Fruit fly (Drosophila melanogaster) whole organism, wandering third instar larva: ENCODE measurements around the gene CG1575.

Experiments used
- Abd-B ChIP-seq: fragments of >200 bp; optimal IDR thresholded peaks from 2 replicates; lab custom pipeline; 2017; ENCODE audit warnings: missing biosample characterization, missing genetic modification characterization
- CG32264 ChIP-seq: fragments of 200-800 bp; sonication (Bioruptor generic); optimal IDR thresholded peaks from 2 replicates; lab custom pipeline; 2016; ENCODE audit warnings: missing biosample characterization, missing genetic modification characterization
- CG9705 ChIP-seq: fragments of 200-800 bp; sonication (Bioruptor generic); optimal IDR thresholded peaks from 2 replicates; lab custom pipeline; 2018; ENCODE audit warnings: missing biosample characterization, mild to moderate bottlenecking, missing genetic modification characterization
- Dfd ChIP-seq: fragments of >200 bp; optimal IDR thresholded peaks from 2 replicates; lab custom pipeline; 2017; ENCODE audit warnings: missing biosample characterization, missing genetic modification characterization
- GATAd ChIP-seq: sonication (Bioruptor generic); optimal IDR thresholded peaks from 2 replicates; lab custom pipeline; 2016; ENCODE audit warnings: missing biosample characterization, missing genetic modification characterization
- Hnf4 ChIP-seq: fragments of 200-800 bp; sonication (Bioruptor generic); optimal IDR thresholded peaks from 2 replicates; lab custom pipeline; 2016; ENCODE audit warnings: missing biosample characterization, mild to moderate bottlenecking, missing genetic modification characterization
- Jra ChIP-seq: sonication (Bioruptor generic); optimal IDR thresholded peaks from 2 replicates; lab custom pipeline; 2016; ENCODE audit warnings: missing biosample characterization, missing genetic modification characterization
- Mio ChIP-seq: sonication (Bioruptor generic); optimal IDR thresholded peaks from 2 replicates; lab custom pipeline; 2016; ENCODE audit warnings: missing biosample characterization, missing genetic modification characterization
- OdsH ChIP-seq: fragments of 200-800 bp; sonication (Bioruptor generic); optimal IDR thresholded peaks from 2 replicates; lab custom pipeline; 2016; ENCODE audit warnings: missing biosample characterization, mild to moderate bottlenecking, missing genetic modification characterization
- Rel ChIP-seq, 2 experiments: fragments of 200-800 bp; sonication (Bioruptor generic) in 1 of 2; optimal IDR thresholded peaks; 2 replicates in 1 of 2; 3 replicates in 1 of 2; lab custom pipeline; 2016 to 2019; ENCODE audit warnings: mild to moderate bottlenecking in 2 of 2, missing biosample characterization in 2 of 2, missing genetic modification characterization in 2 of 2, moderate library complexity in 1 of 2
- Sp1 ChIP-seq: fragments of 200-800 bp; sonication (Bioruptor generic); optimal IDR thresholded peaks from 3 replicates; lab custom pipeline; 2019; ENCODE audit warnings: missing biosample characterization, mild to moderate bottlenecking, missing genetic modification characterization, moderate library complexity
- Vsx2 ChIP-seq: fragments of 200-300, 225-300 bp; sonication (Bioruptor generic); optimal IDR thresholded peaks from 2 replicates; lab custom pipeline; 2018; ENCODE audit warnings: missing biosample characterization, missing genetic modification characterization; ENCODE audit not compliant: partially characterized antibody
- br ChIP-seq: fragments of 200-800 bp; sonication (Bioruptor generic); optimal IDR thresholded peaks from 2 replicates; lab custom pipeline; 2016; ENCODE audit warnings: missing biosample characterization, missing genetic modification characterization
- brk ChIP-seq: fragments of 200-800 bp; sonication (Bioruptor generic); optimal IDR thresholded peaks from 2 replicates; lab custom pipeline; 2016; ENCODE audit warnings: missing biosample characterization, mild to moderate bottlenecking, missing genetic modification characterization
- dmrt93B ChIP-seq: fragments of 200-800 bp; sonication (Bioruptor generic); optimal IDR thresholded peaks from 2 replicates; lab custom pipeline; 2018; ENCODE audit warnings: missing biosample characterization, mild to moderate bottlenecking, missing genetic modification characterization
- dsf ChIP-seq: sonication (Bioruptor generic); optimal IDR thresholded peaks from 2 replicates; lab custom pipeline; 2016; ENCODE audit warnings: missing biosample characterization, missing genetic modification characterization, borderline replicate concordance
- ey ChIP-seq: fragments of 200-800 bp; sonication (Bioruptor generic); optimal IDR thresholded peaks from 2 replicates; lab custom pipeline; 2016; ENCODE audit warnings: missing biosample characterization, missing genetic modification characterization
- foxo ChIP-seq, 2 experiments: fragments of 200-800 bp; sonication (Bioruptor generic); optimal IDR thresholded peaks; 2 replicates in 1 of 2; 3 replicates in 1 of 2; lab custom pipeline; 2016 to 2017; ENCODE audit warnings: missing biosample characterization in 2 of 2, missing genetic modification characterization in 2 of 2
- h ChIP-seq: fragments of 200-800 bp; sonication (Bioruptor generic); optimal IDR thresholded peaks from 3 replicates; lab custom pipeline; 2016; ENCODE audit warnings: missing biosample characterization, mild to moderate bottlenecking, missing genetic modification characterization
- jim ChIP-seq: fragments of 175-275, 200-325 bp; sonication (Bioruptor generic); optimal IDR thresholded peaks from 2 replicates; lab custom pipeline; 2016; ENCODE audit warnings: missing biosample characterization, mild to moderate bottlenecking, missing genetic modification characterization
- pan ChIP-seq: fragments of >200 bp; optimal IDR thresholded peaks from 2 replicates; lab custom pipeline; 2017
- psq ChIP-seq: fragments of 200-800 bp; sonication (Bioruptor generic); optimal IDR thresholded peaks from 3 replicates; lab custom pipeline; 2017; ENCODE audit warnings: missing biosample characterization, mild to moderate bottlenecking, missing genetic modification characterization, moderate library complexity
- rgr ChIP-seq: fragments of 200-800 bp; sonication (Bioruptor generic); optimal IDR thresholded peaks from 3 replicates; lab custom pipeline; 2016; ENCODE audit warnings: missing biosample characterization, mild to moderate bottlenecking, missing genetic modification characterization
- sage ChIP-seq: fragments of 200-800 bp; sonication (Bioruptor generic); optimal IDR thresholded peaks from 2 replicates; lab custom pipeline; 2016; ENCODE audit warnings: missing biosample characterization, mild to moderate bottlenecking, missing genetic modification characterization
- sv ChIP-seq: fragments of 200-800 bp; sonication (Bioruptor generic); optimal IDR thresholded peaks from 3 replicates; lab custom pipeline; 2016; ENCODE audit warnings: missing biosample characterization, missing genetic modification characterization
- tai ChIP-seq: sonication (Bioruptor generic); optimal IDR thresholded peaks from 2 replicates; lab custom pipeline; 2016; ENCODE audit warnings: missing biosample characterization, missing genetic modification characterization
- usp ChIP-seq: fragments of >200 bp; optimal IDR thresholded peaks from 2 replicates; lab custom pipeline; 2017; ENCODE audit warnings: missing biosample characterization, missing genetic modification characterization
- woc ChIP-seq: sonication (Bioruptor generic); optimal IDR thresholded peaks from 2 replicates; lab custom pipeline; 2016; ENCODE audit warnings: missing biosample characterization, mild to moderate bottlenecking, missing genetic modification characterization

The CG1575 gene

dm6 chrX:8116813-8117212 lies at the start of gene CG1575:
CG1575 (plus strand) TSS chrX:8117012.
- no peak for TF ChIP-seq OdsH (GFP tag; lab: Kevin White, UChicago)
- no peak for TF ChIP-seq jim (GFP tag; lab: Kevin White, UChicago)
- TF ChIP-seq sage, result no peak
- TF ChIP-seq GATAd (GFP tag; lab: Kevin White, UChicago), result no peak
- TF ChIP-seq ey (GFP tag; lab: Kevin White, UChicago), result no peak
- no peak for TF ChIP-seq Jra
- TF ChIP-seq Rel (GFP tag; optimal IDR thresholded peaks at IDR 0.05; lab: Kevin White, UChicago), result no peak
- TF ChIP-seq Rel (tag; optimal IDR thresholded peaks at IDR 0.05; lab: Kevin White, UChicago), result no peak
- no peak for TF ChIP-seq dmrt93B (GFP tag; lab: Kevin White, UChicago)
- TF ChIP-seq tai (GFP tag; lab: Kevin White, UChicago), result no peak

- no peak for TF ChIP-seq OdsH (GFP tag; lab: Kevin White, UChicago)
- TF ChIP-seq, all 38 proteins: peak for 0
These were observed 41.4 kb upstream of the CG1575 start, which contains the start of the genes Upf2 and CG1571 for dm6 chrX:8075300-8075927. Upf2 (minus strand) TSS chrX:8075466. CG1571 (plus strand) TSS chrX:8075877.

- TF ChIP-seq Mio (GFP tag; lab: Kevin White, UChicago), result no peak
- peak; percentile 8 for TF ChIP-seq psq (GFP tag; lab: Kevin White, UChicago)
- peak; percentile 0 for TF ChIP-seq h (GFP tag; lab: Kevin White, UChicago)
- TF ChIP-seq foxo (GFP tag; optimal IDR thresholded peaks at IDR 0.05; lab: Kevin White, UChicago), result peak in 1 of 2 experiments; percentile 30
These were observed 36.6 kb upstream of the CG1575 start for dm6 chrX:8080174-8080573.

dm6 chrX:8081427-8082185 lies 35.2 kb upstream of the CG1575 start, which contains the start of gene Ldsdh1:
Ldsdh1 (minus strand) TSS chrX:8081605.
- TF ChIP-seq woc (GFP tag; lab: Kevin White, UChicago) (no peak), sv (GFP tag; lab: Kevin White, UChicago) (no peak), tai (GFP tag; lab: Kevin White, UChicago) (no peak), Sp1 (no peak), Abd-B (no peak), usp (GFP tag; lab: Kevin White, UChicago) (no peak), GATAd (GFP tag; lab: Kevin White, UChicago) (no peak), pan (lab: Kevin White, UChicago) (no peak), sage (no peak)

dm6 chrX:8087113-8087512 lies 29.7 kb upstream of the CG1575 start, which contains the start of gene CG2256:
CG2256 (minus strand) TSS chrX:8087213.
- TF ChIP-seq br (no peak), Sp1 (no peak), Hnf4 (GFP tag; lab: Kevin White, UChicago) (no peak), CG32264 (GFP tag; lab: Kevin White, UChicago) (no peak), GATAd (GFP tag; lab: Kevin White, UChicago) (no peak), dsf (no peak), tai (GFP tag; lab: Kevin White, UChicago) (no peak), OdsH (GFP tag; lab: Kevin White, UChicago) (no peak), Vsx2 (GFP tag; lab: Kevin White, UChicago) (no peak), brk (GFP tag; lab: Kevin White, UChicago) (no peak), CG9705 (no peak), rgr (GFP tag; lab: Kevin White, UChicago) (no peak), Dfd (no peak), Mio (GFP tag; lab: Kevin White, UChicago) (no peak)
